Fruit fly (Drosophila melanogaster): ENCODE measurements around the gene lsn.

lsn gene

dm6 chr3R:21864992-21865391 lies at the start of gene lsn:
Gene lsn (plus strand): TSS chr3R:21865168.
- no peak for TF ChIP-seq rn (GFP tag; IDR thresholded peaks at IDR 0.05)
- TF ChIP-seq D1 (tag; optimal IDR thresholded peaks at IDR 0.05): peak; percentile 46

dm6 chr3R:21821684-21822561 lies 43.0 kb upstream of the lsn start:
- TF ChIP-seq Pif1B (GFP tag; optimal IDR thresholded peaks at IDR 0.05): no peak
- peak; percentile 15 for TF ChIP-seq EcR (GFP tag; optimal IDR thresholded peaks at IDR 0.05)
- peak; percentile 26; the same call in 1 of the 3 replicates for TF ChIP-seq CG4496 (GFP tag; IDR thresholded peaks at IDR 0.05)
- no peak for TF ChIP-seq gl (tag; optimal IDR thresholded peaks at IDR 0.05)

- TF ChIP-seq Snoo (tag; optimal IDR thresholded peaks at IDR 0.05) (no peak), CG34367 (tag; optimal IDR thresholded peaks at IDR 0.05) (no peak), rn (GFP tag; IDR thresholded peaks at IDR 0.05) (no peak)
These were observed 42.4 kb upstream of the lsn start, which contains the start of gene CASK for dm6 chr3R:21822562-21822933. Gene CASK (minus strand): TSS chr3R:21822674.

- TF ChIP-seq CG15710 (tag; optimal IDR thresholded peaks at IDR 0.05): peak; percentile 4
- TF ChIP-seq Pif1A (GFP tag; optimal IDR thresholded peaks at IDR 0.05): peak; percentile 64
- peak; percentile 62 for TF ChIP-seq gl (tag; optimal IDR thresholded peaks at IDR 0.05)
- no peak for TF ChIP-seq CG10348 (GFP tag; IDR thresholded peaks at IDR 0.05)
- peak; percentile 62 for TF ChIP-seq Pif1B (GFP tag; optimal IDR thresholded peaks at IDR 0.05)
- no peak for TF ChIP-seq CG14655 (GFP tag; optimal IDR thresholded peaks at IDR 0.05)
- TF ChIP-seq CG32121 (GFP tag; IDR thresholded peaks at IDR 0.05): no peak
- no peak for TF ChIP-seq CG4496 (GFP tag; IDR thresholded peaks at IDR 0.05)
- peak; percentile 27 for TF ChIP-seq CG8159 (tag; optimal IDR thresholded peaks at IDR 0.05)
- TF ChIP-seq CG17806 (tag; optimal IDR thresholded peaks at IDR 0.05): no peak
- TF ChIP-seq Snoo (tag; optimal IDR thresholded peaks at IDR 0.05): peak; percentile 36
- TF ChIP-seq CG12605 (GFP tag; IDR thresholded peaks at IDR 0.05): no peak
These were observed 41.9 kb upstream of the lsn start for dm6 chr3R:21823076-21823475.

dm6 chr3R:21823699-21824406 lies 41.1 kb upstream of the lsn start:
- TF ChIP-seq Pif1A (GFP tag; optimal IDR thresholded peaks at IDR 0.05): no peak
- TF ChIP-seq CG13204 (GFP tag; optimal IDR thresholded peaks at IDR 0.05): no peak
- peak; percentile 73 for TF ChIP-seq CG14655 (GFP tag; optimal IDR thresholded peaks at IDR 0.05)
- TF ChIP-seq CG8301 (tag; optimal IDR thresholded peaks at IDR 0.05): no peak
- TF ChIP-seq Ets98B (GFP tag; IDR thresholded peaks at IDR 0.05): no peak
- peak; percentile 95 for TF ChIP-seq CG8159 (tag; optimal IDR thresholded peaks at IDR 0.05)
- TF ChIP-seq CG32121 (GFP tag; IDR thresholded peaks at IDR 0.05): no peak
- no peak for TF ChIP-seq rn (GFP tag; IDR thresholded peaks at IDR 0.05)
- peak; percentile 74 for TF ChIP-seq CG9948 (tag; optimal IDR thresholded peaks at IDR 0.05)
- no peak for TF ChIP-seq EcR (GFP tag; optimal IDR thresholded peaks at IDR 0.05)
- TF ChIP-seq Snoo (tag; optimal IDR thresholded peaks at IDR 0.05): no peak
- TF ChIP-seq CG34367 (tag; optimal IDR thresholded peaks at IDR 0.05): peak; percentile 11
- TF ChIP-seq fd96Ca (GFP tag; IDR thresholded peaks at IDR 0.05): 0 out of 3 replicates have a peak, but pooled peaks have one; percentile 10
- peak; percentile 90 for TF ChIP-seq D1 (tag; optimal IDR thresholded peaks at IDR 0.05)
- peak; percentile 91 for TF ChIP-seq CG17806 (tag; optimal IDR thresholded peaks at IDR 0.05)
- no peak for TF ChIP-seq CG10348 (GFP tag; IDR thresholded peaks at IDR 0.05)
- peak; percentile 38 for TF ChIP-seq Pif1B (GFP tag; optimal IDR thresholded peaks at IDR 0.05)
- TF ChIP-seq CG15710 (tag; optimal IDR thresholded peaks at IDR 0.05): peak; percentile 50
- no peak for TF ChIP-seq CG12605 (GFP tag; IDR thresholded peaks at IDR 0.05)
- TF ChIP-seq CG4496 (GFP tag; IDR thresholded peaks at IDR 0.05): no peak
- no peak for TF ChIP-seq gl (tag; optimal IDR thresholded peaks at IDR 0.05)

dm6 chr3R:21824407-21825006 lies 40.5 kb upstream of the lsn start:
- no peak for TF ChIP-seq Snoo (tag; optimal IDR thresholded peaks at IDR 0.05)
- TF ChIP-seq EcR (GFP tag; optimal IDR thresholded peaks at IDR 0.05): peak; percentile 80
- TF ChIP-seq CG15710 (tag; optimal IDR thresholded peaks at IDR 0.05): no peak
- peak; percentile 48 for TF ChIP-seq CG34367 (tag; optimal IDR thresholded peaks at IDR 0.05)
- 0 out of 3 replicates have a peak, but pooled peaks have one; percentile 40 for TF ChIP-seq CG4496 (GFP tag; IDR thresholded peaks at IDR 0.05)
- no peak for TF ChIP-seq D1 (tag; optimal IDR thresholded peaks at IDR 0.05)
- no peak for TF ChIP-seq CG8159 (tag; optimal IDR thresholded peaks at IDR 0.05)
- no peak for TF ChIP-seq Pif1B (GFP tag; optimal IDR thresholded peaks at IDR 0.05)
- no peak for TF ChIP-seq CG17806 (tag; optimal IDR thresholded peaks at IDR 0.05)
- no peak for TF ChIP-seq fd96Ca (GFP tag; IDR thresholded peaks at IDR 0.05)
- TF ChIP-seq CG10348 (GFP tag; IDR thresholded peaks at IDR 0.05): no peak
- peak; percentile 54 for TF ChIP-seq CG13204 (GFP tag; optimal IDR thresholded peaks at IDR 0.05)
- TF ChIP-seq rn (GFP tag; IDR thresholded peaks at IDR 0.05): no peak
- TF ChIP-seq CG8301 (tag; optimal IDR thresholded peaks at IDR 0.05): no peak
- TF ChIP-seq CG32121 (GFP tag; IDR thresholded peaks at IDR 0.05): no peak
- TF ChIP-seq Pif1A (GFP tag; optimal IDR thresholded peaks at IDR 0.05): no peak
- TF ChIP-seq CG12605 (GFP tag; IDR thresholded peaks at IDR 0.05): 0 out of 2 replicates have a peak, but pooled peaks have one; percentile 36
- peak; percentile 85 for TF ChIP-seq gl (tag; optimal IDR thresholded peaks at IDR 0.05)
- TF ChIP-seq CG14655 (GFP tag; optimal IDR thresholded peaks at IDR 0.05): peak; percentile 4
- TF ChIP-seq Ets98B (GFP tag; IDR thresholded peaks at IDR 0.05): no peak
- TF ChIP-seq CG9948 (tag; optimal IDR thresholded peaks at IDR 0.05): no peak
